Worm (Caenorhabditis elegans) whole organism, L4/young adult: ENCODE results near the gene snt-5.

Experiments used
- dao-5 ChIP-seq: sonication (generic microtip); optimal IDR thresholded peaks from 2 replicates; lab custom pipeline; 2016; ENCODE audit warnings: missing genotype, missing genetic modification characterization, moderate library complexity, missing compliant biosample characterization
- him-1 ChIP-seq: sonication (generic microtip); optimal IDR thresholded peaks from 2 replicates; lab custom pipeline; 2016; ENCODE audit warnings: missing genotype, missing genetic modification reagents, missing genetic modification characterization, missing compliant biosample characterization

DNA sequence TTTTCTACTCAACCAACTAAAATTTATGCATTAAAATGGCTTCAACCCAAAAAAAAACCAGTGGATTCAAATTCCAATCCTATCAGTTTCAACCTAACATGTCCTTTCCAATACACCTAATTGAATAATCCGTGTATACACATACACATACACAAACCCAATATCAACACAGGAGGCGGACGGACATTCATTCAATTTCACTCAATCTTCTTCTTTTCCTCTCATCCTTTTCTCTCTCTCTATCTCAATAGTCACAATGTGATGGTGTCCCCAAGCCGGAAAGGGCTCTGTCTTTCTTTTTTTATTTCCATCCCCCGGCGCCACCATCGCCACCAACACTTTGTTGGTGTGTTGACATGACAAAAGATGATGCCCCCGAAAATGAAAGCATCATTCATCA is 61.6 kb downstream of the snt-5 start:
- TF ChIP-seq him-1 (no peak), dao-5 (no peak)
